Worm (Caenorhabditis elegans) whole organism, L4 larva: ENCODE data around the gene spig-4.

Experiments
- D1046.2 ChIP-seq: fragments of 200-800 bp; sonication (Bioruptor generic); IDR thresholded peaks from 2 replicates; pipeline ENCODE4 v1.3.6; 2022; ENCODE audit warnings: missing genetic modification characterization, missing compliant biosample characterization
- F26F4.8 ChIP-seq: fragments of 200-800 bp; sonication (Bioruptor generic); conservative IDR thresholded peaks from 2 replicates; pipeline ENCODE4 v1.3.6; 2022; ENCODE audit warnings: missing genetic modification characterization, missing compliant biosample characterization
- R02D3.7 ChIP-seq: fragments of 150-350 bp; sonication (generic microtip); optimal IDR thresholded peaks from 3 replicates; lab custom pipeline; 2014; ENCODE audit warnings: missing biosample characterization, missing genetic modification characterization
- T26A8.4 ChIP-seq: fragments of 200-800 bp; sonication (Bioruptor generic); IDR thresholded peaks from 2 replicates; pipeline ENCODE4 v1.3.6; 2022; ENCODE audit warnings: missing genetic modification characterization, missing compliant biosample characterization
- arid-1 ChIP-seq: fragments of 200-800 bp; sonication (Bioruptor generic); conservative IDR thresholded peaks from 2 replicates; pipeline ENCODE4 v1.3.6; 2022; ENCODE audit warnings: missing genetic modification reagents, missing genetic modification characterization, missing compliant biosample characterization
- ceh-32 ChIP-seq: sonication (generic microtip); optimal IDR thresholded peaks from 2 replicates; lab custom pipeline; 2016; ENCODE audit warnings: mild to moderate bottlenecking, missing genetic modification characterization, missing compliant biosample characterization; ENCODE audit not compliant: poor library complexity
- ceh-44 ChIP-seq: fragments of 200-800 bp; sonication (Bioruptor generic); IDR thresholded peaks from 2 replicates; pipeline ENCODE4 v1.3.6; 2022; ENCODE audit warnings: missing genetic modification reagents, missing genetic modification characterization, missing compliant biosample characterization
- ceh-82 ChIP-seq: sonication (generic microtip); optimal IDR thresholded peaks from 2 replicates; lab custom pipeline; 2017; ENCODE audit warnings: missing biosample characterization, missing genetic modification characterization
- dmd-6 ChIP-seq: fragments of 200-800 bp; sonication (Bioruptor generic); IDR thresholded peaks from 2 replicates; pipeline ENCODE4 v1.3.6; 2022; ENCODE audit warnings: missing genetic modification reagents, missing genetic modification characterization, missing compliant biosample characterization
- dmd-8 ChIP-seq: fragments of 200-800 bp; sonication (Bioruptor generic); IDR thresholded peaks from 2 replicates; pipeline ENCODE4 v1.3.6; 2022; ENCODE audit warnings: missing genetic modification characterization, missing compliant biosample characterization
- dmd-9 ChIP-seq: fragments of 200-800 bp; sonication (Bioruptor generic); IDR thresholded peaks from 2 replicates; pipeline ENCODE4 v1.3.6; 2022; ENCODE audit warnings: missing genetic modification reagents, missing genetic modification characterization, missing compliant biosample characterization
- dpl-1 ChIP-seq: fragments of 150-350 bp; optimal IDR thresholded peaks from 2 replicates; lab custom pipeline; 2014; ENCODE audit warnings: missing biosample characterization, missing genetic modification reagents, missing genetic modification characterization
- dve-1 ChIP-seq: sonication (generic microtip); optimal IDR thresholded peaks from 2 replicates; lab custom pipeline; 2017; ENCODE audit warnings: antibody characterized with exemption, mild to moderate bottlenecking, missing genetic modification characterization, missing compliant biosample characterization; ENCODE audit not compliant: insufficient read depth
- egl-43 ChIP-seq: fragments of 200-800 bp; sonication (Bioruptor generic); IDR thresholded peaks from 2 replicates; pipeline ENCODE4 v1.3.6; 2022; ENCODE audit warnings: missing genetic modification reagents, missing genetic modification characterization, missing compliant biosample characterization
- fkh-10 ChIP-seq: fragments of 150-350 bp; optimal IDR thresholded peaks from 2 replicates; lab custom pipeline; 2014; ENCODE audit warnings: missing biosample characterization, missing genetic modification reagents, missing genetic modification characterization
- hlh-30 ChIP-seq: sonication (generic microtip); optimal IDR thresholded peaks from 2 replicates; lab custom pipeline; 2017; ENCODE audit warnings: antibody characterized with exemption, mild to moderate bottlenecking, missing genetic modification characterization, missing compliant biosample characterization; ENCODE audit not compliant: insufficient read depth
- lin-38 ChIP-seq: fragments of 200-800 bp; sonication (Bioruptor generic); IDR thresholded peaks from 2 replicates; pipeline ENCODE4 v1.3.6; 2022; ENCODE audit warnings: missing genetic modification reagents, missing genetic modification characterization, missing compliant biosample characterization
- lin-39 ChIP-seq: fragments of 150-350 bp; optimal IDR thresholded peaks from 2 replicates; lab custom pipeline; 2014; ENCODE audit warnings: missing biosample characterization, missing genetic modification reagents, missing genetic modification characterization
- madf-5 ChIP-seq, 2 experiments: fragments of 200-800 bp; sonication (Bioruptor generic); IDR thresholded peaks; 2 replicates each; pipeline ENCODE4 v1.3.6; 2022; ENCODE audit warnings: missing compliant biosample characterization in 2 of 2, missing genetic modification characterization in 2 of 2
- madf-9 ChIP-seq: fragments of 200-800 bp; sonication (Bioruptor generic); conservative IDR thresholded peaks from 2 replicates; pipeline ENCODE4 v1.3.6; 2022; ENCODE audit warnings: missing genetic modification reagents, missing genetic modification characterization, missing compliant biosample characterization
- mdl-1 ChIP-seq, 2 experiments: fragments of 150-350 bp in 1 of 2; sonication (generic microtip) in 1 of 2; optimal IDR thresholded peaks; 2 replicates each; lab custom pipeline; 2014 to 2017; ENCODE audit warnings: missing biosample characterization in 2 of 2, missing genetic modification characterization in 2 of 2
- mep-1 ChIP-seq: fragments of 150-350 bp; sonication (generic microtip); optimal IDR thresholded peaks from 3 replicates; lab custom pipeline; 2014; ENCODE audit warnings: missing biosample characterization, missing genetic modification characterization
- mes-2 ChIP-seq: sonication (generic microtip); optimal IDR thresholded peaks from 2 replicates; lab custom pipeline; 2016; ENCODE audit warnings: missing genotype, mild to moderate bottlenecking, missing genetic modification characterization, missing compliant biosample characterization; ENCODE audit not compliant: poor library complexity, severe bottlenecking
- nhr-10 ChIP-seq: fragments of 150-350 bp; optimal IDR thresholded peaks from 2 replicates; lab custom pipeline; 2014; ENCODE audit warnings: missing biosample characterization, missing genetic modification characterization
- nhr-11 ChIP-seq: fragments of 150-350 bp; optimal IDR thresholded peaks from 2 replicates; lab custom pipeline; 2014; ENCODE audit warnings: missing biosample characterization, missing genetic modification characterization
- nhr-111 ChIP-seq: fragments of 200-800 bp; sonication (Bioruptor generic); optimal IDR thresholded peaks from 2 replicates; lab custom pipeline; 2018; ENCODE audit warnings: mild to moderate bottlenecking, missing genetic modification characterization, missing compliant biosample characterization
- nhr-237 ChIP-seq: sonication (generic microtip); optimal IDR thresholded peaks from 2 replicates; lab custom pipeline; 2017; ENCODE audit warnings: missing biosample characterization, missing genetic modification characterization
- nhr-25 ChIP-seq: sonication (generic microtip); optimal IDR thresholded peaks from 2 replicates; lab custom pipeline; 2017; ENCODE audit warnings: missing genetic modification characterization, mild to moderate bottlenecking, missing compliant biosample characterization, antibody characterized with exemption, moderate library complexity, borderline replicate concordance; ENCODE audit not compliant: insufficient read depth
- nhr-28 ChIP-seq: fragments of 150-350 bp; optimal IDR thresholded peaks from 2 replicates; lab custom pipeline; 2014; ENCODE audit warnings: missing biosample characterization, missing genetic modification characterization
- nhr-6 ChIP-seq: fragments of 150-350 bp; optimal IDR thresholded peaks from 2 replicates; lab custom pipeline; 2014; ENCODE audit warnings: missing biosample characterization, missing genetic modification characterization
- nhr-77 ChIP-seq: fragments of 150-350 bp; optimal IDR thresholded peaks from 2 replicates; lab custom pipeline; 2014; ENCODE audit warnings: missing biosample characterization, missing genetic modification characterization
- php-3 ChIP-seq: fragments of 200-800 bp; sonication (Bioruptor generic); IDR thresholded peaks from 2 replicates; pipeline ENCODE4 v1.3.6; 2022; ENCODE audit warnings: missing genetic modification reagents, missing genetic modification characterization, missing compliant biosample characterization
- pqm-1 ChIP-seq: sonication (generic microtip); optimal IDR thresholded peaks from 2 replicates; lab custom pipeline; 2017; ENCODE audit warnings: missing biosample characterization, missing genetic modification characterization
- sdz-12 ChIP-seq: fragments of 200-800 bp; sonication (Bioruptor generic); optimal IDR thresholded peaks from 2 replicates; lab custom pipeline; 2018; ENCODE audit warnings: mild to moderate bottlenecking, missing genetic modification characterization, missing compliant biosample characterization
- skn-1 ChIP-seq: fragments of 150-350 bp; optimal IDR thresholded peaks from 2 replicates; lab custom pipeline; 2014; ENCODE audit warnings: missing biosample characterization, missing genetic modification characterization
- snpc-1.2 ChIP-seq: fragments of 200-800 bp; sonication (Bioruptor generic); IDR thresholded peaks from 2 replicates; pipeline ENCODE4 v1.3.6; 2022; ENCODE audit warnings: missing genetic modification reagents, missing genetic modification characterization, missing compliant biosample characterization
- snpc-4 ChIP-seq: fragments of 150-350 bp; optimal IDR thresholded peaks from 2 replicates; lab custom pipeline; 2014; ENCODE audit warnings: missing biosample characterization, missing genetic modification characterization
- spr-1 ChIP-seq: sonication (generic microtip); optimal IDR thresholded peaks from 2 replicates; lab custom pipeline; 2016; ENCODE audit warnings: mild to moderate bottlenecking, missing genetic modification characterization, missing compliant biosample characterization
- tag-97 ChIP-seq: fragments of 200-800 bp; sonication (Bioruptor generic); IDR thresholded peaks from 2 replicates; pipeline ENCODE4 v1.3.6; 2022; ENCODE audit warnings: missing genetic modification characterization, missing compliant biosample characterization
- unc-130 ChIP-seq: sonication (generic microtip); optimal IDR thresholded peaks from 2 replicates; lab custom pipeline; 2016; ENCODE audit warnings: missing genetic modification reagents, missing genetic modification characterization, missing compliant biosample characterization
- vab-7 ChIP-seq: fragments of 200-800 bp; sonication (Bioruptor generic); IDR thresholded peaks from 2 replicates; pipeline ENCODE4 v1.3.6; 2022; ENCODE audit warnings: missing genetic modification reagents, missing genetic modification characterization, missing compliant biosample characterization
- zfp-2 ChIP-seq: sonication (generic microtip); optimal IDR thresholded peaks from 2 replicates; lab custom pipeline; 2016; ENCODE audit warnings: mild to moderate bottlenecking, missing genetic modification characterization, missing compliant biosample characterization
- zfp-3 ChIP-seq: fragments of 200-800 bp; sonication (Bioruptor generic); conservative IDR thresholded peaks from 2 replicates; pipeline ENCODE4 v1.3.6; 2022; ENCODE audit warnings: missing genetic modification reagents, missing genetic modification characterization, missing compliant biosample characterization

Gene spig-4

DNA sequence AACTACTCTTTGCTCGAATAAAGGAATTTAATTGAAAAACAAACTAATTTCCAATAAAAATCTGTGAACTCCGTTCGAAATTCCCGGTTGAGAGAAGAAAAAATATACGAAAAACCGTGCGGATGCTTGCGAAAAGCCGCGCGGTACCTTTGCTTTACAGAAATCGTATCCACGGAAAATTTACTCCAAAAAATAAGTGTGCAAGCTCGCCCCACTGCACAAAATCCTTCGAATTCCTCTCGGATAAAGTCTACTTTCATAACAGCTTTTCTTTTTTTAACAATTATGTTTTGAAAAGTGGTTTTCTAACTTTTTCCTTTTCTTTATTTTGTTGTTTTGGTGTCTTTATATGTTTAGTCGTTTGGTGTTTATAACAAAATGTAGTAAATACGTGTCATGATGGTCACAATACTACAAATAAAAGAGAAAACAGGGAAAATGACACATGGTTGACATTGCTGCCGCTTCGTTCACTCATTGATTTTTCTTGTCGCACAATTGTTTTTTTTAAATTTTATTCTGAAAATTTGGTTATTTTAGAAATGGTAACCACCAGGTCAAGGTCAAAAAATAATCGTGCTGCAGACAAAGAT is 40.7 kb upstream of the spig-4 start, which contains the start of gene cept-2 (continued):
- peak; percentile 95 for TF ChIP-seq nhr-11 (tag; lab: Kevin White, UChicago)
- no peak for TF ChIP-seq dmd-8 (GFP tag; lab: Robert Waterston, UW)
- no peak for TF ChIP-seq nhr-237 (tag; lab: Kevin White, UChicago)
- TF ChIP-seq ceh-82 (tag; lab: Kevin White, UChicago) = no peak
- no peak for TF ChIP-seq madf-5 (GFP tag; IDR thresholded peaks at IDR 0.05; lab: Robert Waterston, UW)
- peak; percentile 81 for TF ChIP-seq dmd-9
- peak; percentile 76 for TF ChIP-seq spr-1 (tag; lab: Kevin White, UChicago)
- peak; percentile 62; the same call in 1 of the 2 replicates for TF ChIP-seq egl-43 (GFP tag; lab: Robert Waterston, UW)
- peak; percentile 64 for TF ChIP-seq snpc-4 (tag; lab: Kevin White, UChicago)
- peak; percentile 94 for TF ChIP-seq fkh-10
- no peak for TF ChIP-seq arid-1 (GFP tag; lab: Robert Waterston, UW)
- TF ChIP-seq unc-130 (GFP tag; lab: Kevin White, UChicago) = peak; percentile 80
- peak; percentile 88 for TF ChIP-seq nhr-28 (tag; lab: Kevin White, UChicago)
- TF ChIP-seq lin-39 (tag; lab: Kevin White, UChicago) = no peak
- peak; percentile 74; the same call in 1 of the 2 replicates for TF ChIP-seq ceh-44 (GFP tag; lab: Robert Waterston, UW)
- no peak for TF ChIP-seq R02D3.7 (tag; lab: Kevin White, UChicago)
- no peak for TF ChIP-seq tag-97
- peak; percentile 70 for TF ChIP-seq zfp-2 (tag; lab: Kevin White, UChicago)
- peak; percentile 95 for TF ChIP-seq nhr-77 (tag; lab: Kevin White, UChicago)
- peak; percentile 80 for TF ChIP-seq hlh-30 (tag; lab: Kevin White, UChicago)
- TF ChIP-seq php-3 (GFP tag; lab: Robert Waterston, UW) = peak; percentile 53; the same call in 1 of the 2 replicates
- TF ChIP-seq T26A8.4 (GFP tag; lab: Robert Waterston, UW) = peak; percentile 82
- TF ChIP-seq pqm-1 (tag; lab: Kevin White, UChicago) = no peak
- TF ChIP-seq zfp-3 (GFP tag; lab: Robert Waterston, UW) = 0 out of 2 replicates have a peak, but pooled peaks have one; percentile 48
- no peak for TF ChIP-seq skn-1 (tag; lab: Kevin White, UChicago)
- no peak for TF ChIP-seq ceh-32 (tag; lab: Kevin White, UChicago)
- peak; percentile 99 for TF ChIP-seq lin-38 (GFP tag; lab: Robert Waterston, UW)
- peak; percentile 15 for TF ChIP-seq nhr-25 (tag; lab: Kevin White, UChicago)
- peak; percentile 79 for TF ChIP-seq vab-7
- TF ChIP-seq snpc-1.2 (GFP tag; lab: Robert Waterston, UW) = peak; percentile 58; the same call in 1 of the 2 replicates
- peak; percentile 100 for TF ChIP-seq nhr-6 (tag; lab: Kevin White, UChicago)
- TF ChIP-seq mes-2 = peak; percentile 99
- TF ChIP-seq nhr-10 (tag; lab: Kevin White, UChicago) = no peak
- peak; percentile 35 to 57 for TF ChIP-seq mdl-1 (tag; optimal IDR thresholded peaks at IDR 0.05; lab: Kevin White, UChicago)
- no peak for TF ChIP-seq madf-9 (GFP tag; lab: Robert Waterston, UW)
- TF ChIP-seq nhr-111 (GFP tag; lab: Kevin White, UChicago) = no peak
- peak; percentile 73 for TF ChIP-seq dmd-6 (GFP tag; lab: Robert Waterston, UW)
- TF ChIP-seq sdz-12 (GFP tag; lab: Kevin White, UChicago) = no peak
- TF ChIP-seq F26F4.8 (GFP tag; lab: Robert Waterston, UW) = no peak
- TF ChIP-seq dpl-1 (GFP tag; lab: Kevin White, UChicago) = peak; percentile 89
- 0 out of 2 replicates have a peak, but pooled peaks have one; percentile 23 for TF ChIP-seq D1046.2 (GFP tag; lab: Robert Waterston, UW)
- no peak for TF ChIP-seq mep-1 (tag; lab: Kevin White, UChicago)
- peak; percentile 97 for TF ChIP-seq dve-1 (tag; lab: Kevin White, UChicago)
